Worm (Caenorhabditis elegans) whole organism, late embryonic: ENCODE measurements around the gene T19H12.12.

Experiments used
- C08G9.2 ChIP-seq: sonication (generic microtip); optimal IDR thresholded peaks from 2 replicates; lab custom pipeline; 2016; ENCODE audit warnings: mild to moderate bottlenecking, missing genetic modification characterization, moderate library complexity, missing compliant biosample characterization
- K09A11.1 ChIP-seq: sonication (generic microtip); optimal IDR thresholded peaks from 2 replicates; lab custom pipeline; 2017; ENCODE audit warnings: antibody characterized with exemption, mild to moderate bottlenecking, missing genetic modification characterization, missing compliant biosample characterization; ENCODE audit not compliant: insufficient read depth
- Y22D7AL.16 ChIP-seq: sonication (generic microtip); optimal IDR thresholded peaks from 2 replicates; lab custom pipeline; 2016; ENCODE audit warnings: missing genetic modification characterization, missing compliant biosample characterization
- ahr-1 ChIP-seq: sonication (generic microtip); optimal IDR thresholded peaks from 2 replicates; lab custom pipeline; 2016; ENCODE audit warnings: missing genetic modification characterization, missing compliant biosample characterization
- ama-1 ChIP-seq: fragments of 150-350 bp; optimal IDR thresholded peaks from 2 replicates; lab custom pipeline; 2014
- ceh-19 ChIP-seq: fragments of 200-800 bp; sonication (Bioruptor generic); optimal IDR thresholded peaks from 2 replicates; lab custom pipeline; 2018; ENCODE audit warnings: mild to moderate bottlenecking, missing genetic modification characterization, missing compliant biosample characterization
- ceh-2 ChIP-seq: sonication (generic microtip); optimal IDR thresholded peaks from 2 replicates; lab custom pipeline; 2016; ENCODE audit warnings: missing genotype, missing genetic modification characterization, missing compliant biosample characterization
- ceh-24 ChIP-seq: sonication (generic microtip); optimal IDR thresholded peaks from 2 replicates; lab custom pipeline; 2016; ENCODE audit warnings: mild to moderate bottlenecking, missing genetic modification characterization, missing compliant biosample characterization
- ceh-30 ChIP-seq: fragments of 150-350 bp; optimal IDR thresholded peaks from 2 replicates; lab custom pipeline; 2014; ENCODE audit warnings: missing biosample characterization, missing genetic modification characterization
- ceh-31 ChIP-seq: sonication (generic microtip); optimal IDR thresholded peaks from 2 replicates; lab custom pipeline; 2016; ENCODE audit warnings: missing genetic modification characterization, missing compliant biosample characterization
- ceh-34 ChIP-seq: sonication (generic microtip); optimal IDR thresholded peaks from 2 replicates; lab custom pipeline; 2016; ENCODE audit warnings: mild to moderate bottlenecking, missing genetic modification characterization, missing compliant biosample characterization
- ceh-48 ChIP-seq: sonication (generic microtip); optimal IDR thresholded peaks from 2 replicates; lab custom pipeline; 2016; ENCODE audit warnings: missing genetic modification characterization, inconsistent platforms, missing compliant biosample characterization
- ceh-6 ChIP-seq: fragments of 200-800 bp; sonication (Bioruptor generic); optimal IDR thresholded peaks from 2 replicates; lab custom pipeline; 2018; ENCODE audit warnings: mild to moderate bottlenecking, missing genetic modification characterization, missing compliant biosample characterization
- ceh-9 ChIP-seq: sonication (generic microtip); optimal IDR thresholded peaks from 2 replicates; lab custom pipeline; 2016; ENCODE audit warnings: mild to moderate bottlenecking, missing genetic modification characterization, inconsistent platforms, missing compliant biosample characterization
- che-1 ChIP-seq: sonication (generic microtip); optimal IDR thresholded peaks from 2 replicates; lab custom pipeline; 2016; ENCODE audit warnings: mild to moderate bottlenecking, missing genetic modification characterization, missing compliant biosample characterization
- dve-1 ChIP-seq: sonication (generic microtip); optimal IDR thresholded peaks from 2 replicates; lab custom pipeline; 2017; ENCODE audit warnings: antibody characterized with exemption, mild to moderate bottlenecking, missing genetic modification characterization, missing compliant biosample characterization
- elt-2 ChIP-seq: sonication (generic microtip); optimal IDR thresholded peaks from 2 replicates; lab custom pipeline; 2016; ENCODE audit warnings: missing genetic modification reagents, missing genetic modification characterization, missing compliant biosample characterization
- elt-4 ChIP-seq: sonication (generic microtip); optimal IDR thresholded peaks from 2 replicates; lab custom pipeline; 2016; ENCODE audit warnings: missing genetic modification characterization, missing compliant biosample characterization
- ets-4 ChIP-seq: sonication (generic microtip); optimal IDR thresholded peaks from 2 replicates; lab custom pipeline; 2016; ENCODE audit warnings: missing genetic modification characterization, missing compliant biosample characterization
- fax-1 ChIP-seq: sonication (generic microtip); optimal IDR thresholded peaks from 2 replicates; lab custom pipeline; 2016; ENCODE audit warnings: missing genotype, missing genetic modification characterization, missing compliant biosample characterization
- fkh-10 ChIP-seq: fragments of 150-350 bp; optimal IDR thresholded peaks from 2 replicates; lab custom pipeline; 2014; ENCODE audit warnings: missing biosample characterization, missing genetic modification reagents, missing genetic modification characterization
- gmeb-2 ChIP-seq: sonication (generic microtip); optimal IDR thresholded peaks from 2 replicates; lab custom pipeline; 2016; ENCODE audit warnings: missing genetic modification characterization, inconsistent platforms, missing compliant biosample characterization
- hlh-15 ChIP-seq: sonication (generic microtip); optimal IDR thresholded peaks from 2 replicates; lab custom pipeline; 2016; ENCODE audit warnings: missing genetic modification characterization, missing compliant biosample characterization
- hlh-30 ChIP-seq: sonication (generic microtip); optimal IDR thresholded peaks from 2 replicates; lab custom pipeline; 2017; ENCODE audit warnings: antibody characterized with exemption, missing genetic modification characterization, missing compliant biosample characterization; ENCODE audit not compliant: insufficient read depth
- hlh-6 ChIP-seq: sonication (generic microtip); optimal IDR thresholded peaks from 2 replicates; lab custom pipeline; 2016; ENCODE audit warnings: missing genotype, missing genetic modification characterization, missing compliant biosample characterization
- lim-6 ChIP-seq: sonication (generic microtip); optimal IDR thresholded peaks from 2 replicates; lab custom pipeline; 2016; ENCODE audit warnings: missing genetic modification characterization, missing compliant biosample characterization
- lin-11 ChIP-seq: fragments of 200-800 bp; sonication (Bioruptor generic); optimal IDR thresholded peaks from 2 replicates; lab custom pipeline; 2018; ENCODE audit warnings: mild to moderate bottlenecking, missing genetic modification characterization, missing compliant biosample characterization
- mec-3 ChIP-seq: sonication (generic microtip); optimal IDR thresholded peaks from 2 replicates; lab custom pipeline; 2016; ENCODE audit warnings: borderline replicate concordance, missing genetic modification characterization, missing compliant biosample characterization
- nfya-1 ChIP-seq: sonication (generic microtip); optimal IDR thresholded peaks from 2 replicates; lab custom pipeline; 2017; ENCODE audit warnings: missing genetic modification characterization, mild to moderate bottlenecking, missing compliant biosample characterization, antibody characterized with exemption, moderate library complexity
- npax-4 ChIP-seq: sonication (generic microtip); optimal IDR thresholded peaks from 2 replicates; lab custom pipeline; 2016; ENCODE audit warnings: missing genetic modification characterization, missing compliant biosample characterization
- pha-4 ChIP-seq: fragments of 150-350 bp; optimal IDR thresholded peaks from 2 replicates; lab custom pipeline; 2018; ENCODE audit warnings: missing biosample characterization, missing genetic modification reagents, missing genetic modification characterization
- pqm-1 ChIP-seq: sonication (generic microtip); optimal IDR thresholded peaks from 2 replicates; lab custom pipeline; 2016; ENCODE audit warnings: missing genetic modification characterization, missing compliant biosample characterization
- pros-1 ChIP-seq: fragments of 150-350 bp; optimal IDR thresholded peaks from 2 replicates; lab custom pipeline; 2014; ENCODE audit warnings: missing biosample characterization, missing genetic modification reagents, missing genetic modification characterization
- rnt-1 ChIP-seq: sonication (generic microtip); optimal IDR thresholded peaks from 2 replicates; lab custom pipeline; 2016; ENCODE audit warnings: missing genetic modification characterization, missing compliant biosample characterization
- sdc-2 ChIP-seq: sonication (generic microtip); optimal IDR thresholded peaks from 2 replicates; lab custom pipeline; 2016; ENCODE audit warnings: missing genotype, missing genetic modification characterization, missing compliant biosample characterization
- sox-2 ChIP-seq: fragments of 200-800 bp; sonication (Bioruptor generic); IDR thresholded peaks from 2 replicates; pipeline ENCODE4 v1.3.6; 2022; ENCODE audit warnings: missing genetic modification reagents, missing genetic modification characterization, missing compliant biosample characterization
- sox-4 ChIP-seq: sonication (generic microtip); optimal IDR thresholded peaks from 2 replicates; lab custom pipeline; 2017; ENCODE audit warnings: mild to moderate bottlenecking, missing genetic modification characterization, inconsistent platforms, missing compliant biosample characterization
- syd-9 ChIP-seq: sonication (generic microtip); optimal IDR thresholded peaks from 2 replicates; lab custom pipeline; 2016; ENCODE audit warnings: mild to moderate bottlenecking, missing genetic modification characterization, moderate library complexity, missing compliant biosample characterization
- tbx-2 ChIP-seq: sonication (generic microtip); optimal IDR thresholded peaks from 2 replicates; lab custom pipeline; 2016; ENCODE audit warnings: missing genetic modification characterization, missing compliant biosample characterization
- ttx-3 ChIP-seq: sonication (generic microtip); optimal IDR thresholded peaks from 2 replicates; lab custom pipeline; 2016; ENCODE audit warnings: missing genetic modification reagents, missing genetic modification characterization, missing compliant biosample characterization
- unc-3 ChIP-seq, 2 experiments: fragments of 200-800 bp in 1 of 2; sonication (Bioruptor generic) in 1 of 2; sonication (generic microtip) in 1 of 2; conservative IDR thresholded peaks in 1 of 2; optimal IDR thresholded peaks in 1 of 2; 2 replicates each; pipeline versions ENCODE4 v1.3.6 to Lab custom; 2016 to 2022; ENCODE audit warnings: missing compliant biosample characterization in 2 of 2, missing genetic modification characterization in 2 of 2, missing genetic modification reagents in 1 of 2
- unc-42 ChIP-seq: sonication (generic microtip); optimal IDR thresholded peaks from 2 replicates; lab custom pipeline; 2016; ENCODE audit warnings: missing genotype, missing genetic modification characterization, missing compliant biosample characterization
- unc-55 ChIP-seq: sonication (generic microtip); optimal IDR thresholded peaks from 2 replicates; lab custom pipeline; 2017; ENCODE audit warnings: missing biosample characterization, missing genetic modification reagents, missing genetic modification characterization

T19H12.12 gene

ce11 chrV:4879251-4879650 lies 5.3 kb upstream of the T19H12.12 start, which contains the start of gene T19H12.15:
TSS of gene T19H12.15 (minus strand) at chrV:4879351.
- TF ChIP-seq unc-3 (GFP tag; conservative IDR thresholded peaks at IDR 0.05; lab: Robert Waterston, UW): no peak
- TF ChIP-seq unc-3 (tag; optimal IDR thresholded peaks at IDR 0.05; lab: Kevin White, UChicago): no peak
- no peak for TF ChIP-seq fax-1 (tag; lab: Kevin White, UChicago)
- TF ChIP-seq ceh-6: no peak
- TF ChIP-seq elt-2 (tag; lab: Kevin White, UChicago): no peak
- TF ChIP-seq sdc-2 (tag; lab: Kevin White, UChicago): no peak
- no peak for TF ChIP-seq fkh-10 (GFP tag; lab: Kevin White, UChicago)
- no peak for TF ChIP-seq hlh-6 (tag; lab: Kevin White, UChicago)
- no peak for TF ChIP-seq pros-1 (tag; lab: Kevin White, UChicago)

DNA sequence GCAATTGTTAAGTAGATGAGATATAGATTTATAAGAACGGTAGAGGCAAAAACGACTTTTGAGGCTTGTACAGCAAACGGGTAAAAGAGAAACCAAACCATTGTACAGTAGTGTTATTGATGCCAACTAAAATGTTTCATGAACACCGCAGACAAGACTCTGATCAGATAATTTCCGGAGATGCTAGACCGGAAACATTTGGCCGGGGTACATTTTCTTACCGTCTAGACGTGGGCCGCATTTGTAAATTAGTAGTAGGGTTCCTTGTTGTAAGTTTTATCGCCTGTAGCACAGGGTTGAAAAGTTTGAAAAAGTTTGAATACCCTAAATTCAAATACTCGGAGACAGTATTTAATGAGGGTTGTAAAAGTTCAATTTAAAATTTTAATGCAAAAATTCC lies 3.2 kb upstream of the T19H12.12 start, which contains the start of gene str-32:
TSS of gene str-32 (minus strand) at position 101 of the 400 bp plus-strand sequence.
- TF ChIP-seq tbx-2 (tag; lab: Kevin White, UChicago) (no peak), fax-1 (tag; lab: Kevin White, UChicago) (no peak), ama-1 (lab: Kevin White, UChicago) (no peak), ceh-24 (tag; lab: Kevin White, UChicago) (no peak), sox-4 (no peak), ceh-2 (tag; lab: Kevin White, UChicago) (no peak), gmeb-2 (no peak), Y22D7AL.16 (no peak), C08G9.2 (tag; lab: Kevin White, UChicago) (no peak), che-1 (tag; lab: Kevin White, UChicago) (no peak), nfya-1 (no peak), dve-1 (no peak), ceh-9 (tag; lab: Kevin White, UChicago) (no peak), pha-4 (tag; lab: Kevin White, UChicago) (no peak), ahr-1 (tag; lab: Kevin White, UChicago) (no peak), hlh-15 (tag; lab: Kevin White, UChicago) (no peak), ceh-30 (no peak)

- TF ChIP-seq C08G9.2 (tag; lab: Kevin White, UChicago) (no peak), elt-4 (tag; lab: Kevin White, UChicago) (no peak), sox-2 (GFP tag; lab: Robert Waterston, UW) (no peak), unc-55 (no peak), hlh-30 (tag; lab: Kevin White, UChicago) (no peak), pros-1 (tag; lab: Kevin White, UChicago) (no peak), ceh-9 (tag; lab: Kevin White, UChicago) (no peak), ttx-3 (tag; lab: Kevin White, UChicago) (no peak), ahr-1 (tag; lab: Kevin White, UChicago) (no peak), pqm-1 (tag; lab: Kevin White, UChicago) (no peak), ceh-6 (no peak), lim-6 (tag; lab: Kevin White, UChicago) (no peak), pha-4 (tag; lab: Kevin White, UChicago) (no peak), che-1 (tag; lab: Kevin White, UChicago) (no peak), ceh-34 (no peak), tbx-2 (tag; lab: Kevin White, UChicago) (no peak)
Measured at ce11 chrV:4885372-4885771, 782 bp downstream of the T19H12.12 start, which contains the start of gene T19H12.3. TSS of gene T19H12.3 (plus strand) at chrV:4885672.

DNA sequence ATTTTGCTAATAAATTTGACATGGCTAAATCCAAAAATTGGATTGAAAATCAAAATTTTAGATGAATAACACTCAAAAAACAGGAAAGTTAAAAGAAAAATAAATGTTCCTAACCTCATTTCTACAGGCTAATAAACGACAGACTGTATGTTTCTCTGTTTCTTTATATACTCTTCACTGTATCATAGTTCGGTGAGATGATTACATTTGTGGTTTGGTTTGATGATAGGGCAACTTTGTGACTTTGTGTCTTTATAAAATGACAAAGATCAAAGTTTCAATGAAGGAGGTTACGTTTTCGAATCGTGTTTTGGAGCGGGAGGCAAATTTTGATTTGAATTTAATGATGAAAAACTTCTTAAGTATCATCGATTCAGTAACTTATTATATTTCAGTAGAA lies 4.9 kb downstream of the T19H12.12 start, which contains the start of gene ugt-12:
TSS of gene ugt-12 (minus strand) at position 153 of the 400 bp plus-strand sequence.
- TF ChIP-seq ceh-48: no peak
- no peak for TF ChIP-seq sdc-2 (tag; lab: Kevin White, UChicago)
- TF ChIP-seq syd-9: no peak
- TF ChIP-seq rnt-1 (tag; lab: Kevin White, UChicago): no peak
- TF ChIP-seq lin-11 (tag; lab: Kevin White, UChicago): no peak
- no peak for TF ChIP-seq ceh-19 (GFP tag; lab: Kevin White, UChicago)
- no peak for TF ChIP-seq npax-4 (tag; lab: Kevin White, UChicago)
- no peak for TF ChIP-seq unc-42
- TF ChIP-seq gmeb-2: no peak
- no peak for TF ChIP-seq ceh-31 (tag; lab: Kevin White, UChicago)
- no peak for TF ChIP-seq K09A11.1
- TF ChIP-seq ets-4: no peak
- no peak for TF ChIP-seq hlh-15 (tag; lab: Kevin White, UChicago)
- no peak for TF ChIP-seq mec-3 (tag; lab: Kevin White, UChicago)
- no peak for TF ChIP-seq lim-6 (tag; lab: Kevin White, UChicago)
